Worm (Caenorhabditis elegans): ENCODE measurements around the gene cest-10.

The cest-10 gene

ce11 chrIV:7166553-7166952 is 13.8 kb upstream of the cest-10 start, which contains the start of gene C42D4.18:
Gene C42D4.18, plus strand, starts transcription at chrIV:7166783.
- TF ChIP-seq nhr-41 (GFP tag; IDR thresholded peaks at IDR 0.05) (no peak), jun-1 (tag; optimal IDR thresholded peaks at IDR 0.05) (no peak), zip-11 (GFP tag; IDR thresholded peaks at IDR 0.05) (no peak), nhr-11 (tag; optimal IDR thresholded peaks at IDR 0.05) (no peak), pha-4 (GFP tag; IDR thresholded peaks at IDR 0.05) (no peak), pha-4 (tag; optimal IDR thresholded peaks at IDR 0.05) (no peak), ZK337.2 (GFP tag; IDR thresholded peaks at IDR 0.05) (no peak), mxl-2 (GFP tag; conservative IDR thresholded peaks at IDR 0.05) (peak; percentile 29; the same call in 1 of the 2 replicates), aly-2 (tag; optimal IDR thresholded peaks at IDR 0.05) (no peak), F44E2.7 (GFP tag; IDR thresholded peaks at IDR 0.05) (no peak), mdt-29 (GFP tag; IDR thresholded peaks at IDR 0.05) (no peak), lsy-2 (tag; optimal IDR thresholded peaks at IDR 0.05) (peak in 1 of 2 experiments; percentile 39), spr-3 (GFP tag; optimal IDR thresholded peaks at IDR 0.05) (no peak), mxl-3 (GFP tag; optimal IDR thresholded peaks at IDR 0.05) (peak; percentile 5), mdl-1 (tag; optimal IDR thresholded peaks at IDR 0.05) (peak in 1 of 2 experiments; percentile 65), lin-29 (GFP tag; IDR thresholded peaks at IDR 0.05) (no peak), snpc-1.2 (GFP tag; IDR thresholded peaks at IDR 0.05) (no peak), unc-39 (tag; optimal IDR thresholded peaks at IDR 0.05) (no peak), hmg-1.1 (GFP tag; IDR thresholded peaks at IDR 0.05) (peak; percentile 28; the same call in 1 of the 2 replicates), nhr-10 (tag; optimal IDR thresholded peaks at IDR 0.05) (no peak), hlh-30 (tag; optimal IDR thresholded peaks at IDR 0.05; ENCODE audit: insufficient read depth) (peak; percentile 86), zfp-3 (GFP tag; conservative IDR thresholded peaks at IDR 0.05) (no peak), zag-1 (tag; optimal IDR thresholded peaks at IDR 0.05) (no peak), T20F7.1 (GFP tag; optimal IDR thresholded peaks at IDR 0.05) (no peak), dmd-9 (GFP tag; IDR thresholded peaks at IDR 0.05) (no peak), snpc-4 (tag; optimal IDR thresholded peaks at IDR 0.05) (no peak), egl-27 (tag; optimal IDR thresholded peaks at IDR 0.05) (no peak), R02D3.7 (tag; optimal IDR thresholded peaks at IDR 0.05) (no peak), nhr-48 (tag; optimal IDR thresholded peaks at IDR 0.05) (no peak)

DNA sequence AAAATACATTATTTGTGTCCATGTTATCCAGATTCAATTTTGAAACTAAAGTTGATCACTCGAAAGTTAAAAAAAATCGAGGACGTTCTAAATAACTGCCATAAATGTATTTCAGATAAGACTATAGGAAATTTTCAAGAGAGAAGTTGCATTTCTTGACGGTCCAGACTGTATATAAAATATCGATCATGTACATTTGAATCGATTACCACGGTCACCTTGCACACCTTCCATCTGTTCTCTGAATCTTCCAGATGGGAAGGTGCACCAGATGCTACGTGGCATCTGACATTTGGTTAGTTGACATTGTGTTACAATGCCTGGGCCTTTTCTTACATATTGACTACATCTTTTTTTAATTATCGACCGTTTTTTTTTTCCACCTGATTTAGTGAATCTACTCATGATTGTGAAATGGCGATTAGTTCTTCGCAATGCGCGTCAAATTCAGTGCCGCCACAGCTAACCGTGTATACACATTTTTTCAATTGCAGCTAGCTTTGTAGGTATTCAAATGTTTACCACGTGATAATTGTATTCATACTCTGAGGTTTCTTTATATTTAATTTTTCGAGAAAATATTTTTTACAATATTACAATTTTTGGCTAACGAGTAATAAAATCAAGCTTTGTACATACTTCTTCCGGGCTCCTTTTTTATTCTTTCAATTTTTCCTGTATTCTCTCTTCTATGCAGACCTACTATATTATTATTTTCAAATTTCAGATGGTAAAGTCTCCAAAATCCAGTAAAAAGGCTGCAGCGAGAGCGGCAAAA is 12.2 kb upstream of the cest-10 start, which contains the start of gene skr-16:
skr-16 (plus strand) TSS at position 728 of the 778 bp plus-strand sequence.
- peak; percentile 21 for TF ChIP-seq T20F7.1 (GFP tag; optimal IDR thresholded peaks at IDR 0.05)
- no peak for TF ChIP-seq daf-16 (GFP tag; optimal IDR thresholded peaks at IDR 0.05)
- TF ChIP-seq daf-16 (tag; optimal IDR thresholded peaks at IDR 0.05) = peak; percentile 33
- TF ChIP-seq mdl-1 (tag; optimal IDR thresholded peaks at IDR 0.05) = peak in 1 of 2 experiments; percentile 54
- no peak for TF ChIP-seq pqm-1 (tag; optimal IDR thresholded peaks at IDR 0.05)
- no peak for TF ChIP-seq ctbp-1 (GFP tag; IDR thresholded peaks at IDR 0.05)
- TF ChIP-seq hlh-30 (tag; optimal IDR thresholded peaks at IDR 0.05; ENCODE audit: insufficient read depth) = peak; percentile 84
- TF ChIP-seq sdz-12 (GFP tag; optimal IDR thresholded peaks at IDR 0.05) = no peak
- TF ChIP-seq unc-62 (GFP tag; optimal IDR thresholded peaks at IDR 0.05 in 1 of 2) = peak in 1 of 2 experiments; percentile 23
- no peak for TF ChIP-seq unc-62 (tag; optimal IDR thresholded peaks at IDR 0.05)
- TF ChIP-seq dve-1 (tag; optimal IDR thresholded peaks at IDR 0.05; ENCODE audit: insufficient read depth) = peak; percentile 45
- TF ChIP-seq nhr-11 (tag; optimal IDR thresholded peaks at IDR 0.05) = no peak
- peak; percentile 48 for TF ChIP-seq dpl-1 (GFP tag; optimal IDR thresholded peaks at IDR 0.05)
- peak; percentile 29 for TF ChIP-seq aha-1 (tag)
